Worm (Caenorhabditis elegans) whole organism, L3 larva: ENCODE measurements around the gene sart-3.

Source experiments
- ceh-16 ChIP-seq: sonication (generic microtip); optimal IDR thresholded peaks from 2 replicates; lab custom pipeline; 2017; ENCODE audit warnings: missing biosample characterization, missing genetic modification characterization
- lin-15B ChIP-seq: fragments of 150-350 bp; optimal IDR thresholded peaks from 2 replicates; lab custom pipeline; 2014; ENCODE audit warnings: missing biosample characterization, missing genetic modification characterization
- pha-4 ChIP-seq: fragments of 150-350 bp; optimal IDR thresholded peaks from 2 replicates; lab custom pipeline; 2014; ENCODE audit warnings: missing biosample characterization, missing genetic modification reagents, missing genetic modification characterization

DNA sequence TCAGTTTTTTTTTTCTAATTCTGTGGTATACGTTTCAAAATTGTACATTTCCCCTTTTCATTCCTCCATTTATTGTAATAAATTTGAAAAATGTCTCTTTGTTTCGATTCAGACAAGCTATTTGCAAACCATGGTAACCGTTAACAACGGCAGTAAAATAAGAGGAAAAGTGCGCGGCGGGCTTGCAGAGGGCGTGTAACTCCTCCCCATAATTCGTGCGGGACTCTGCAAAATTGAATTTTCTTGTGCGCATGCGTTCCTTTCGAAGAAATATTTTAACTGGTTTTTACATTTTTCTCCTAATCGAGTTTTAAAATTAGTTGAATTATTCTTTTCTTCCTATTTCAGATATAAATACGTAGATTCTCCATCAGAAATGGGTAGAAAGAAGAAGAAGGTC, 22.1 kb downstream of the sart-3 start, which contains the start of gene znf-207:
- TF ChIP-seq pha-4 (tag; lab: Kevin White, UChicago): peak; percentile 56
- no peak for TF ChIP-seq ceh-16 (tag; lab: Kevin White, UChicago)
- TF ChIP-seq lin-15B (tag; lab: Kevin White, UChicago): peak; percentile 30
